Worm (Caenorhabditis elegans): ENCODE measurements around the gene fbxc-22.

The fbxc-22 gene

DNA sequence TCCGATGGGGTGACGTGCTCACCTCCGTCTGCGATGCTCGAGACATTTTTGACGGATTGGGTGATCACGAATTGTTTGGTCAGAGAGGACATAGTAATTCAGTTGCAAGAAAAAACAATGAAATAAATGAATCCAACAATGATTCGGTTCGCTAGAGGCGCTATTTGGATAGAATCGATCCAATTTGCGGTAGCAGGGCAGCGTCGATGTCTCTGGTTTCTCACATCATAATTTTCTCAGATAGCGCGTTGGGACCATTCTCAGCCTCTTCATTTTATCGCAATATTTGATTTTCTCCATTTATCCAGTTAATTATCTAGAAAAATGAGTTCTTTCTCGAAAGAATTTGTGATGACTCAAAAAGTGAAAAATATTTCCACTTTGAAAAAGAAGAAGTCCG lies 15.5 kb upstream of the fbxc-22 start, which contains the start of gene sdz-18:
Gene sdz-18, minus strand, starts transcription at position 101 of the 400 bp plus-strand sequence.
- TF ChIP-seq ZK337.2 (GFP tag; IDR thresholded peaks at IDR 0.05) = no peak
- no peak for TF ChIP-seq nhr-76 (tag; optimal IDR thresholded peaks at IDR 0.05)
- peak; percentile 44 for TF ChIP-seq aha-1 (tag)
- no peak for TF ChIP-seq madf-5 (GFP tag; IDR thresholded peaks at IDR 0.05)
- TF ChIP-seq ceh-44 (GFP tag; IDR thresholded peaks at IDR 0.05) = no peak

- no peak for TF ChIP-seq daf-16 (GFP tag; optimal IDR thresholded peaks at IDR 0.05)
- TF ChIP-seq daf-16 (tag; optimal IDR thresholded peaks at IDR 0.05) = no peak
- no peak for TF ChIP-seq attf-4 (tag; optimal IDR thresholded peaks at IDR 0.05)
- no peak for TF ChIP-seq lir-3 (tag; optimal IDR thresholded peaks at IDR 0.05)
- TF ChIP-seq nhr-77 (tag; optimal IDR thresholded peaks at IDR 0.05) = no peak
- TF ChIP-seq tag-97 (GFP tag; IDR thresholded peaks at IDR 0.05) = no peak
- no peak for TF ChIP-seq daf-19 (GFP tag; conservative IDR thresholded peaks at IDR 0.05)
- no peak for TF ChIP-seq D1046.2 (GFP tag; IDR thresholded peaks at IDR 0.05)
- no peak for TF ChIP-seq aly-2 (tag; optimal IDR thresholded peaks at IDR 0.05)
- no peak for TF ChIP-seq ceh-32 (tag; optimal IDR thresholded peaks at IDR 0.05; ENCODE audit: poor library complexity)
- no peak for TF ChIP-seq pha-4 (GFP tag; IDR thresholded peaks at IDR 0.05)
- TF ChIP-seq pha-4 (tag; optimal IDR thresholded peaks at IDR 0.05) = no peak
- TF ChIP-seq jun-1 (tag; optimal IDR thresholded peaks at IDR 0.05) = no peak
- no peak for TF ChIP-seq nhr-42 (GFP tag; IDR thresholded peaks at IDR 0.05)
- no peak for TF ChIP-seq nhr-25 (tag; optimal IDR thresholded peaks at IDR 0.05; ENCODE audit: borderline replicate concordance, insufficient read depth)
Measured at ce11 chrII:1703363-1703762, 12.5 kb upstream of the fbxc-22 start, which contains the start of gene fbxb-47. Gene fbxb-47, minus strand, starts transcription at chrII:1703463.

ce11 chrII:1700518-1701091 lies 9.7 kb upstream of the fbxc-22 start:
- TF ChIP-seq dmd-8 (GFP tag; IDR thresholded peaks at IDR 0.05) = 0 out of 2 replicates have a peak, but pooled peaks have one; percentile 48

DNA sequence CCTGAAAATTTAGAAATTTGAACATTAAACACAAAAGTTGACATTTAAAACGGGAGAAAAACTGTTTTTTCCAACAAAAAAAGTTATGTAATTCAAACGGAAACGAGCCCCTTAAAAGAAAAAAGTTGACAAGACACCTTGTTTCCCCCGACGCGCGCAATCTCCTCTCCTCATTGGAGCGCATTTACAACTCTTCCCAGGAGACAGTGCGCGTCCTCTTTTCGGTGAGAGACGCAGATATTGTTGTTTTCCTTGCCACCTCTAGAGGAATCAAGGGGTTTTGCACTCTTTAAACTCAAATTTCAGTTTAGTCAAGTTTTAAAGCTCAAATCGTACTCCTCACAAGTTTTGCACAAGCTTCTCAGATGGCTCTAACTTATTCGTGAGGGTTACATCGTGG lies 5.0 kb upstream of the fbxc-22 start, which contains the start of gene F58E1.13:
Gene F58E1.13, minus strand, starts transcription at position 12 of the 400 bp plus-strand sequence.
- TF ChIP-seq zip-11 (GFP tag; IDR thresholded peaks at IDR 0.05) = no peak
- no peak for TF ChIP-seq mep-1 (tag; optimal IDR thresholded peaks at IDR 0.05)
- TF ChIP-seq nhr-10 (tag; optimal IDR thresholded peaks at IDR 0.05) = no peak
- no peak for TF ChIP-seq attf-4 (tag; optimal IDR thresholded peaks at IDR 0.05)
- TF ChIP-seq snpc-1.2 (GFP tag; IDR thresholded peaks at IDR 0.05) = no peak

- no peak for TF ChIP-seq nhr-41 (GFP tag; IDR thresholded peaks at IDR 0.05)
- no peak for TF ChIP-seq mes-2 (tag; optimal IDR thresholded peaks at IDR 0.05; ENCODE audit: poor library complexity, severe bottlenecking)
- no peak for TF ChIP-seq php-3 (GFP tag; IDR thresholded peaks at IDR 0.05)
- no peak for TF ChIP-seq unc-62 (GFP tag; optimal IDR thresholded peaks at IDR 0.05 in 1 of 2)
- no peak for TF ChIP-seq unc-62 (tag; optimal IDR thresholded peaks at IDR 0.05)
- TF ChIP-seq unc-130 (GFP tag; optimal IDR thresholded peaks at IDR 0.05) = no peak
- no peak for TF ChIP-seq Y48G9A.11 (GFP tag; IDR thresholded peaks at IDR 0.05)
- no peak for TF ChIP-seq ceh-44 (GFP tag; IDR thresholded peaks at IDR 0.05)
- TF ChIP-seq sdz-12 (GFP tag; optimal IDR thresholded peaks at IDR 0.05) = no peak
- no peak for TF ChIP-seq aha-1 (tag)
- TF ChIP-seq ztf-7 (tag; optimal IDR thresholded peaks at IDR 0.05) = no peak
- no peak for TF ChIP-seq dmd-8 (GFP tag; IDR thresholded peaks at IDR 0.05)
- TF ChIP-seq snpc-4 (tag; optimal IDR thresholded peaks at IDR 0.05) = no peak
- TF ChIP-seq nhr-77 (tag; optimal IDR thresholded peaks at IDR 0.05) = no peak
- TF ChIP-seq ama-1 (optimal IDR thresholded peaks at IDR 0.05) = no peak
Measured at ce11 chrII:1694530-1694929, 3.6 kb upstream of the fbxc-22 start, which contains the start of gene fbxc-26. Gene fbxc-26, minus strand, starts transcription at chrII:1694630.

Measured in whole organism, L4 larva.